Worm (Caenorhabditis elegans): ENCODE data around the gene R12C12.7.
"Not testable (repeated sequence)": the region's sequence is repeated elsewhere in the genome, so short reads cannot be mapped to it uniquely, and the experiment has no call there.

The R12C12.7 gene

ce11 chrII:6016410-6016809, 39.4 kb downstream of the R12C12.7 start, which contains the start of gene ZK84.5:
ZK84.5 (minus strand) TSS chrII:6016510.
- TF ChIP-seq nhr-237 (tag; optimal IDR thresholded peaks at IDR 0.05) (no peak), blmp-1 (tag; optimal IDR thresholded peaks at IDR 0.05) (no peak), lin-13 (tag; optimal IDR thresholded peaks at IDR 0.05) (no peak), unc-39 (tag; optimal IDR thresholded peaks at IDR 0.05) (no peak), ceh-43 (GFP tag; optimal IDR thresholded peaks at IDR 0.05) (no peak), ztf-11 (tag; optimal IDR thresholded peaks at IDR 0.05) (no peak), elt-1 (tag; optimal IDR thresholded peaks at IDR 0.05; ENCODE audit: borderline replicate concordance, insufficient read depth) (no peak), mab-5 (tag; optimal IDR thresholded peaks at IDR 0.05) (no peak), ceh-39 (tag; optimal IDR thresholded peaks at IDR 0.05) (no peak)

- TF ChIP-seq lsy-2 (tag; optimal IDR thresholded peaks at IDR 0.05); sem-2 (GFP tag; optimal IDR thresholded peaks at IDR 0.05); lin-13 (tag; optimal IDR thresholded peaks at IDR 0.05): not testable (repeated sequence)
Observed at ce11 chrII:6014057-6014456, 41.7 kb downstream of the R12C12.7 start, which contains the start of gene ZK84.2. ZK84.2 (plus strand) TSS chrII:6014357.

- no peak for TF ChIP-seq sem-2 (GFP tag; optimal IDR thresholded peaks at IDR 0.05)
- TF ChIP-seq ham-2 (GFP tag; optimal IDR thresholded peaks at IDR 0.05) = no peak
- no peak for TF ChIP-seq unc-62 (GFP tag; optimal IDR thresholded peaks at IDR 0.05)
- no peak for TF ChIP-seq nhr-237 (tag; optimal IDR thresholded peaks at IDR 0.05)
- TF ChIP-seq mls-2 (tag; optimal IDR thresholded peaks at IDR 0.05) = no peak
- TF ChIP-seq ces-1 (GFP tag; optimal IDR thresholded peaks at IDR 0.05) = no peak
- TF ChIP-seq ztf-11 (tag; optimal IDR thresholded peaks at IDR 0.05) = no peak
- TF ChIP-seq nhr-12 (tag; optimal IDR thresholded peaks at IDR 0.05) = no peak
- no peak for TF ChIP-seq snpc-4 (tag; optimal IDR thresholded peaks at IDR 0.05)
- no peak for TF ChIP-seq ceh-43 (GFP tag; optimal IDR thresholded peaks at IDR 0.05)
- no peak for TF ChIP-seq flh-1 (GFP tag; optimal IDR thresholded peaks at IDR 0.05)
- no peak for TF ChIP-seq nhr-2 (tag; optimal IDR thresholded peaks at IDR 0.05)
- TF ChIP-seq blmp-1 (tag; optimal IDR thresholded peaks at IDR 0.05) = no peak
Observed at ce11 chrII:6010544-6010943, 45.2 kb downstream of the R12C12.7 start, which contains the start of gene ins-20. ins-20 (plus strand) TSS chrII:6010844.

ce11 chrII:6008887-6009286, 46.9 kb downstream of the R12C12.7 start, which contains the start of gene ZK84.4:
ZK84.4 (minus strand) TSS chrII:6008987.
- TF ChIP-seq ham-2 (GFP tag; optimal IDR thresholded peaks at IDR 0.05); ztf-11 (tag; optimal IDR thresholded peaks at IDR 0.05); drap-1 (GFP tag; optimal IDR thresholded peaks at IDR 0.05): not testable (repeated sequence)
